Worm (Caenorhabditis elegans) whole organism, L1 larva: ENCODE measurements around the gene C03C10.7.

Source experiments
- ama-1 ChIP-seq: fragments of 150-350 bp; optimal IDR thresholded peaks from 2 replicates; lab custom pipeline; 2014
- nhr-28 ChIP-seq: fragments of 150-350 bp; optimal IDR thresholded peaks from 2 replicates; lab custom pipeline; 2014; ENCODE audit warnings: missing biosample characterization, missing genetic modification characterization

DNA sequence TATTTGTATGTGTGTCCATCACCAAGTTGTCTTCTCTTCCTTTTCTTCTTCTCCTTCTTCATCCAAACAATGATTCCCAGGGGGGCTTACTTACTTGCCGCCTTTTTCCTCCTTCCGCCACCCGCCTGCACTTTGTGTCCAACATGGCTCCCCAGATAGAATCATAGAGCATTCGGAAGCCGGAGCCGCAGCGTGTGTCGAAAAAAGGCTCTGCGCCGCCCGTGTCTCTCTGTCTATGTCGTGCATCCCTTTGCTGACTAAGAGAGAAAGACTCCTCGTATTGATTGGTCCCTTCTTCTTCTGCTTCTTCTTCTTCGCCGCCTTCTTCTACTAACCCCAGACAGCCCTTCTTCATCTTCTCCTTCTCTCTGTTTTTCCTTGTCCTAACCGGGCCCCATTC, 32.1 kb upstream of the C03C10.7 start:
- no peak for TF ChIP-seq nhr-28
- TF ChIP-seq ama-1 (lab: Kevin White, UChicago) = no peak
